Worm (Caenorhabditis elegans) whole organism, L4 larva: Measurements from ENCODE around the gene clc-9.
A peak's percentile ranks its signal among the peaks of the same experiment; 100 is the strongest.

ENCODE experiments used
- F44E2.7 ChIP-seq: fragments of 200-800 bp; sonication (Bioruptor generic); IDR thresholded peaks from 2 replicates; pipeline ENCODE4 v2.1.2; 2022; ENCODE audit warnings: missing genetic modification characterization, missing compliant biosample characterization
- Y105C5A.15 ChIP-seq: fragments of 200-800 bp; sonication (Bioruptor generic); IDR thresholded peaks from 2 replicates; pipeline ENCODE4 v1.3.6; 2022; ENCODE audit warnings: missing genetic modification characterization, missing compliant biosample characterization
- Y75B8A.6 ChIP-seq: fragments of 200-800 bp; sonication (Bioruptor generic); IDR thresholded peaks from 2 replicates; pipeline ENCODE4 v1.3.6; 2022; ENCODE audit warnings: missing genetic modification reagents, missing genetic modification characterization, missing compliant biosample characterization
- aha-1 ChIP-seq: fragments of 150-350 bp; peaks from one replicate; lab custom pipeline; 2014; ENCODE audit warnings: missing biosample characterization, missing genetic modification characterization
- arid-1 ChIP-seq: fragments of 200-800 bp; sonication (Bioruptor generic); conservative IDR thresholded peaks from 2 replicates; pipeline ENCODE4 v1.3.6; 2022; ENCODE audit warnings: missing genetic modification reagents, missing genetic modification characterization, missing compliant biosample characterization
- attf-4 ChIP-seq: sonication (generic microtip); optimal IDR thresholded peaks from 3 replicates; lab custom pipeline; 2017; ENCODE audit warnings: missing biosample characterization, missing genetic modification characterization
- ceh-28 ChIP-seq: fragments of 150-350 bp; optimal IDR thresholded peaks from 2 replicates; lab custom pipeline; 2014; ENCODE audit warnings: missing biosample characterization, missing genetic modification reagents, missing genetic modification characterization
- ceh-44 ChIP-seq: fragments of 200-800 bp; sonication (Bioruptor generic); IDR thresholded peaks from 2 replicates; pipeline ENCODE4 v1.3.6; 2022; ENCODE audit warnings: missing genetic modification reagents, missing genetic modification characterization, missing compliant biosample characterization
- ceh-62 ChIP-seq: sonication (generic microtip); optimal IDR thresholded peaks from 2 replicates; lab custom pipeline; 2017; ENCODE audit warnings: missing biosample characterization, missing genetic modification characterization
- ceh-82 ChIP-seq: sonication (generic microtip); optimal IDR thresholded peaks from 2 replicates; lab custom pipeline; 2017; ENCODE audit warnings: missing biosample characterization, missing genetic modification characterization
- cey-2 ChIP-seq: sonication (generic microtip); optimal IDR thresholded peaks from 3 replicates; lab custom pipeline; 2017; ENCODE audit warnings: missing genetic modification characterization, mild to moderate bottlenecking, missing compliant biosample characterization, antibody characterized with exemption, borderline replicate concordance; ENCODE audit not compliant: insufficient read depth
- ctbp-1 ChIP-seq: fragments of 200-800 bp; sonication (Bioruptor generic); IDR thresholded peaks from 2 replicates; pipeline ENCODE4 v1.3.6; 2022; ENCODE audit warnings: missing genetic modification reagents, missing genetic modification characterization, missing compliant biosample characterization
- daf-8 ChIP-seq: fragments of 200-800 bp; sonication (Bioruptor generic); IDR thresholded peaks from 2 replicates; pipeline ENCODE4 v1.3.6; 2022; ENCODE audit warnings: missing genetic modification characterization, missing compliant biosample characterization
- dmd-8 ChIP-seq: fragments of 200-800 bp; sonication (Bioruptor generic); IDR thresholded peaks from 2 replicates; pipeline ENCODE4 v1.3.6; 2022; ENCODE audit warnings: missing genetic modification characterization, missing compliant biosample characterization
- duxl-1 ChIP-seq: sonication (generic microtip); optimal IDR thresholded peaks from 2 replicates; lab custom pipeline; 2016; ENCODE audit warnings: mild to moderate bottlenecking, missing genetic modification characterization, moderate library complexity, missing compliant biosample characterization; ENCODE audit not compliant: poor library complexity
- dve-1 ChIP-seq: sonication (generic microtip); optimal IDR thresholded peaks from 2 replicates; lab custom pipeline; 2017; ENCODE audit warnings: antibody characterized with exemption, mild to moderate bottlenecking, missing genetic modification characterization, missing compliant biosample characterization; ENCODE audit not compliant: insufficient read depth
- egl-27 ChIP-seq: sonication (generic microtip); optimal IDR thresholded peaks from 3 replicates; lab custom pipeline; 2017; ENCODE audit warnings: missing biosample characterization, missing genetic modification reagents, missing genetic modification characterization
- egl-43 ChIP-seq: fragments of 200-800 bp; sonication (Bioruptor generic); IDR thresholded peaks from 2 replicates; pipeline ENCODE4 v1.3.6; 2022; ENCODE audit warnings: missing genetic modification reagents, missing genetic modification characterization, missing compliant biosample characterization
- fkh-10 ChIP-seq: fragments of 150-350 bp; optimal IDR thresholded peaks from 2 replicates; lab custom pipeline; 2014; ENCODE audit warnings: missing biosample characterization, missing genetic modification reagents, missing genetic modification characterization
- gei-8 ChIP-seq: fragments of 200-800 bp; sonication (Bioruptor generic); optimal IDR thresholded peaks from 2 replicates; lab custom pipeline; 2018; ENCODE audit warnings: mild to moderate bottlenecking, missing genetic modification characterization, missing compliant biosample characterization
- hlh-11 ChIP-seq: fragments of 200-800 bp; sonication (Bioruptor generic); optimal IDR thresholded peaks from 2 replicates; lab custom pipeline; 2018; ENCODE audit warnings: mild to moderate bottlenecking, missing genetic modification characterization, missing compliant biosample characterization
- hlh-30 ChIP-seq: sonication (generic microtip); optimal IDR thresholded peaks from 2 replicates; lab custom pipeline; 2017; ENCODE audit warnings: antibody characterized with exemption, mild to moderate bottlenecking, missing genetic modification characterization, missing compliant biosample characterization; ENCODE audit not compliant: insufficient read depth
- hmg-1.1 ChIP-seq: fragments of 200-800 bp; sonication (Bioruptor generic); IDR thresholded peaks from 2 replicates; pipeline ENCODE4 v1.3.6; 2022; ENCODE audit warnings: missing genetic modification reagents, missing genetic modification characterization, missing compliant biosample characterization
- jun-1 ChIP-seq: fragments of 150-350 bp; optimal IDR thresholded peaks from 2 replicates; lab custom pipeline; 2014; ENCODE audit warnings: missing biosample characterization, missing genetic modification reagents, missing genetic modification characterization
- lim-7 ChIP-seq: fragments of 200-800 bp; sonication (Bioruptor generic); IDR thresholded peaks from 2 replicates; pipeline ENCODE4 v1.3.6; 2022; ENCODE audit warnings: missing genetic modification characterization, missing compliant biosample characterization
- lin-1 ChIP-seq: fragments of 200-800 bp; sonication (Bioruptor generic); IDR thresholded peaks from 2 replicates; pipeline ENCODE4 v1.3.6; 2022; ENCODE audit warnings: missing genetic modification reagents, missing genetic modification characterization, missing compliant biosample characterization
- lin-29 ChIP-seq: fragments of 200-800 bp; sonication (Bioruptor generic); IDR thresholded peaks from 2 replicates; pipeline ENCODE4 v1.3.6; 2022; ENCODE audit warnings: missing genetic modification reagents, missing genetic modification characterization, missing compliant biosample characterization
- lin-39 ChIP-seq: fragments of 150-350 bp; optimal IDR thresholded peaks from 2 replicates; lab custom pipeline; 2014; ENCODE audit warnings: missing biosample characterization, missing genetic modification reagents, missing genetic modification characterization
- lsy-2 ChIP-seq, 2 experiments: fragments of 150-350 bp in 1 of 2; sonication (generic microtip) in 1 of 2; optimal IDR thresholded peaks; 2 replicates each; lab custom pipeline; 2014 to 2017; ENCODE audit warnings: missing biosample characterization in 2 of 2, missing genetic modification characterization in 2 of 2
- mdt-29 ChIP-seq: fragments of 200-800 bp; sonication (Bioruptor generic); IDR thresholded peaks from 2 replicates; pipeline ENCODE4 v1.3.6; 2022; ENCODE audit warnings: missing genetic modification reagents, missing genetic modification characterization, missing compliant biosample characterization
- mep-1 ChIP-seq: fragments of 150-350 bp; sonication (generic microtip); optimal IDR thresholded peaks from 3 replicates; lab custom pipeline; 2014; ENCODE audit warnings: missing biosample characterization, missing genetic modification characterization
- mes-2 ChIP-seq: sonication (generic microtip); optimal IDR thresholded peaks from 2 replicates; lab custom pipeline; 2016; ENCODE audit warnings: missing genotype, mild to moderate bottlenecking, missing genetic modification characterization, missing compliant biosample characterization; ENCODE audit not compliant: poor library complexity, severe bottlenecking
- nhr-237 ChIP-seq: sonication (generic microtip); optimal IDR thresholded peaks from 2 replicates; lab custom pipeline; 2017; ENCODE audit warnings: missing biosample characterization, missing genetic modification characterization
- nhr-25 ChIP-seq: sonication (generic microtip); optimal IDR thresholded peaks from 2 replicates; lab custom pipeline; 2017; ENCODE audit warnings: missing genetic modification characterization, mild to moderate bottlenecking, missing compliant biosample characterization, antibody characterized with exemption, moderate library complexity, borderline replicate concordance; ENCODE audit not compliant: insufficient read depth
- nhr-41 ChIP-seq: fragments of 200-800 bp; sonication (Bioruptor generic); IDR thresholded peaks from 2 replicates; pipeline ENCODE4 v1.3.6; 2022; ENCODE audit warnings: missing genetic modification reagents, missing genetic modification characterization, missing compliant biosample characterization
- nhr-6 ChIP-seq: fragments of 150-350 bp; optimal IDR thresholded peaks from 2 replicates; lab custom pipeline; 2014; ENCODE audit warnings: missing biosample characterization, missing genetic modification characterization
- nhr-77 ChIP-seq: fragments of 150-350 bp; optimal IDR thresholded peaks from 2 replicates; lab custom pipeline; 2014; ENCODE audit warnings: missing biosample characterization, missing genetic modification characterization
- pha-4 ChIP-seq, 2 experiments: fragments of 150-350 bp in 1 of 2; fragments of 200-800 bp in 1 of 2; sonication (Bioruptor generic) in 1 of 2; IDR thresholded peaks in 1 of 2; optimal IDR thresholded peaks in 1 of 2; 2 replicates each; pipeline versions ENCODE4 v1.3.6 to Lab custom; 2014 to 2022; ENCODE audit warnings: missing genetic modification characterization in 2 of 2, missing genetic modification reagents in 2 of 2, missing biosample characterization in 1 of 2, missing compliant biosample characterization in 1 of 2
- sdz-12 ChIP-seq: fragments of 200-800 bp; sonication (Bioruptor generic); optimal IDR thresholded peaks from 2 replicates; lab custom pipeline; 2018; ENCODE audit warnings: mild to moderate bottlenecking, missing genetic modification characterization, missing compliant biosample characterization
- tag-97 ChIP-seq: fragments of 200-800 bp; sonication (Bioruptor generic); IDR thresholded peaks from 2 replicates; pipeline ENCODE4 v1.3.6; 2022; ENCODE audit warnings: missing genetic modification characterization, missing compliant biosample characterization
- unc-130 ChIP-seq: sonication (generic microtip); optimal IDR thresholded peaks from 2 replicates; lab custom pipeline; 2016; ENCODE audit warnings: missing genetic modification reagents, missing genetic modification characterization, missing compliant biosample characterization
- zag-1 ChIP-seq: fragments of 150-350 bp; optimal IDR thresholded peaks from 2 replicates; lab custom pipeline; 2014; ENCODE audit warnings: missing biosample characterization, missing genetic modification characterization
- zip-11 ChIP-seq: fragments of 200-800 bp; sonication (Bioruptor generic); IDR thresholded peaks from 2 replicates; pipeline ENCODE4 v1.3.6; 2022; ENCODE audit warnings: missing genetic modification characterization, missing compliant biosample characterization
- zip-2 ChIP-seq: fragments of 150-350 bp; optimal IDR thresholded peaks from 2 replicates; lab custom pipeline; 2014; ENCODE audit warnings: missing biosample characterization, missing genetic modification characterization
- ztf-7 ChIP-seq: fragments of 150-350 bp; optimal IDR thresholded peaks from 2 replicates; lab custom pipeline; 2014; ENCODE audit warnings: missing biosample characterization, missing genetic modification characterization

The clc-9 gene

DNA sequence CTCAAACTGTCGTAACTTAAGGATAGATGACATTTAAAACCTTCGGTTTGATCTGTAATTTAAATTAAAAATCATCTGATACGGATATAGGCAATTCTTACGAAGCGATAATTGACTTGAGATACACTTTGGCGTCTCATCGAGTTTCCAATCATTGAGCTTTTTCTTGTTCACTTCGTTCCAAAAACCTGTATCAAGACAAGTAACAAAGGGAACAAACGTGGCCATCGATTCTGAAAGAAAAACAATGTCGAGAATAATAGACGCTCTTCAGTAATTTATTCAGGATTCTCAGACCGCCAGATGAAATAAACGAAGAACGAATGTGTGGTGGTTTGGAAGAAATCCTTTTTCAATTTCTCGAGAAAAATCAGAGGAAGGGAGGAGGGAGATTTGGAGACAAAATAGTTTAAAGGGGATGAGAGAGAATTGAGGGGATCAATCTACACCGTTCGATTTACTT lies 31.9 kb upstream of the clc-9 start, which contains the start of gene atg-7 (continued):
- TF ChIP-seq ceh-44 (GFP tag; lab: Robert Waterston, UW) (no peak), hlh-11 (tag; lab: Kevin White, UChicago) (no peak), Y105C5A.15 (GFP tag; lab: Robert Waterston, UW) (no peak), ceh-62 (tag; lab: Kevin White, UChicago) (no peak), Y75B8A.6 (no peak), unc-130 (no peak), egl-27 (tag; lab: Kevin White, UChicago) (no peak)

DNA sequence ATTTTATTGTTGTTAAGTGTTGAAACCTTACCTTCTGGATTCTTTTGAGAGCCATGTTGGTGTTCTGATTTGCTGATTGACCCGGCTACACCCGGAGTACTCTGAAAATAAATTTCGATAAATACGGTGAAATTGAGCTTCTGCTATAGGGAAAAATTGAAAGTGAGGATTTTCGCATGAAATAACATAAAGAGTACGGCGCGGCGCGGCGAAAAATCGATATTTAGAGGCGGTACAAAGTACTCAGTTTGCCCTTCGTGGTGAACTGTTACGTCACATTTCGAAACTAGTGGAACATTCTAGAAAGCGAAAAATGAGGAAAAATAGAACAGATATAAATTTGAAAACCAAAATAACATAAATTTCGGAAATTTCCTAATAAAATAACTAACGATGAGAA lies 30.6 kb upstream of the clc-9 start, which contains the start of gene let-70:
let-70 (minus strand) TSS at position 101 of the 400 bp plus-strand sequence.
- TF ChIP-seq aha-1 (tag; lab: Kevin White, UChicago) (peak; percentile 90), mdt-29 (0 out of 2 replicates have a peak, but pooled peaks have one; percentile 5), pha-4 (GFP tag; IDR thresholded peaks at IDR 0.05; lab: Robert Waterston, UW) (0 out of 2 replicates have a peak, but pooled peaks have one; percentile 2), pha-4 (tag; optimal IDR thresholded peaks at IDR 0.05; lab: Kevin White, UChicago) (no peak), zip-2 (peak; percentile 10), ceh-28 (peak; percentile 18), lin-39 (no peak), arid-1 (GFP tag; lab: Robert Waterston, UW) (0 out of 2 replicates have a peak, but pooled peaks have one; percentile 20), ctbp-1 (no peak), egl-43 (0 out of 2 replicates have a peak, but pooled peaks have one; percentile 30)

DNA sequence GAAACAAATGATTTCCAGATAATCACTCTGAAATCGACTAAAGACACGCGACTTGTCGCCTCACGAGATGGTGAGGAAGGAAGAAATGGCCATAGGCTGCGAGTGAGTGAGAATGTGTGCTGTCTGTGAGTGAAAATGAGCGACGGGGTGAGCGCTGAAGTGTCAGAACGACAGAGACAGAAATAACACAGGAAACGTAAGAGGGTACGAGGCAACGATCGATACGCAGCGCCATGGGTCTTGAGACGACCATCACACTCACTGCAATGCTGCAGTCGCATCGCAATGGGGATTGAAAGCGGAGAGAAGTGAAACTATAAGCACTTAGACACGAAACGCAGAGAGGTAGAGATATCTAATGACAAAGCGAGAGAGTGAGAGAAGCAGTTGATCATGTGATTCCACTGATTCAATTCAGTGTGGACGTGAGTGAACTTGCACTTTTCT lies 29.9 kb upstream of the clc-9 start:
- no peak for TF ChIP-seq daf-8
- no peak for TF ChIP-seq cey-2 (tag; lab: Kevin White, UChicago)
- peak; percentile 92 for TF ChIP-seq dve-1
- TF ChIP-seq lsy-2 (tag; optimal IDR thresholded peaks at IDR 0.05; lab: Kevin White, UChicago) = peak; percentile 86 to 93
- TF ChIP-seq gei-8 = peak; percentile 83
- no peak for TF ChIP-seq ceh-82 (tag; lab: Kevin White, UChicago)
- peak; percentile 67 for TF ChIP-seq mes-2 (tag; lab: Kevin White, UChicago)
- TF ChIP-seq ztf-7 (tag; lab: Kevin White, UChicago) = peak; percentile 82
- TF ChIP-seq dmd-8 (GFP tag; lab: Robert Waterston, UW) = 0 out of 2 replicates have a peak, but pooled peaks have one; percentile 20
- TF ChIP-seq unc-130 = peak; percentile 28
- TF ChIP-seq lin-29 (GFP tag; lab: Robert Waterston, UW) = 0 out of 2 replicates have a peak, but pooled peaks have one; percentile 59
- TF ChIP-seq zag-1 (tag; lab: Kevin White, UChicago) = peak; percentile 74
- TF ChIP-seq hmg-1.1 (GFP tag; lab: Robert Waterston, UW) = peak; percentile 93
- peak; percentile 63 for TF ChIP-seq nhr-77 (tag; lab: Kevin White, UChicago)
- TF ChIP-seq lin-1 (GFP tag; lab: Robert Waterston, UW) = no peak
- TF ChIP-seq pha-4 (GFP tag; IDR thresholded peaks at IDR 0.05; lab: Robert Waterston, UW) = peak; percentile 82
- TF ChIP-seq pha-4 (tag; optimal IDR thresholded peaks at IDR 0.05; lab: Kevin White, UChicago) = no peak
- TF ChIP-seq nhr-25 (tag; lab: Kevin White, UChicago) = peak; percentile 92
- TF ChIP-seq nhr-41 (GFP tag; lab: Robert Waterston, UW) = no peak
- TF ChIP-seq aha-1 (tag; lab: Kevin White, UChicago) = peak; percentile 99
- TF ChIP-seq ceh-44 (GFP tag; lab: Robert Waterston, UW) = 0 out of 2 replicates have a peak, but pooled peaks have one; percentile 24
- TF ChIP-seq mep-1 (tag; lab: Kevin White, UChicago) = peak; percentile 96
- TF ChIP-seq zip-11 (GFP tag; lab: Robert Waterston, UW) = no peak
- peak; percentile 93 for TF ChIP-seq nhr-6
- no peak for TF ChIP-seq tag-97 (GFP tag; lab: Robert Waterston, UW)
- peak; percentile 99 for TF ChIP-seq hlh-30 (tag; lab: Kevin White, UChicago)
- TF ChIP-seq duxl-1 = peak; percentile 69
- peak; percentile 87 for TF ChIP-seq fkh-10
- TF ChIP-seq nhr-237 (tag; lab: Kevin White, UChicago) = peak; percentile 38
- TF ChIP-seq attf-4 = no peak
- TF ChIP-seq sdz-12 (GFP tag; lab: Kevin White, UChicago) = peak; percentile 67
- peak; percentile 42 for TF ChIP-seq jun-1 (tag; lab: Kevin White, UChicago)
- TF ChIP-seq zip-2 = peak; percentile 4
- TF ChIP-seq lim-7 (GFP tag; lab: Robert Waterston, UW) = peak; percentile 63; the same call in 1 of the 2 replicates
- 0 out of 2 replicates have a peak, but pooled peaks have one; percentile 10 for TF ChIP-seq F44E2.7 (GFP tag; lab: Robert Waterston, UW)
